Worm (Caenorhabditis elegans): ENCODE results near the gene vab-2.
A peak's percentile ranks its signal among the peaks of the same experiment; 100 is the strongest.

vab-2 gene

ce11 chrIV:3765457-3765856 is 1.2 kb downstream of the vab-2 start:
- no peak for TF ChIP-seq pes-1 (GFP tag; IDR thresholded peaks at IDR 0.05)
- TF ChIP-seq hmbx-1 (tag; optimal IDR thresholded peaks at IDR 0.05): no peak
- TF ChIP-seq tra-4 (tag; optimal IDR thresholded peaks at IDR 0.05): no peak
- TF ChIP-seq ama-1 (optimal IDR thresholded peaks at IDR 0.05): no peak
- TF ChIP-seq scrt-1 (GFP tag; IDR thresholded peaks at IDR 0.05): no peak
- TF ChIP-seq ceh-13 (GFP tag; optimal IDR thresholded peaks at IDR 0.05): no peak
- TF ChIP-seq aly-1 (tag; optimal IDR thresholded peaks at IDR 0.05): no peak
- TF ChIP-seq F13C5.2 (tag; optimal IDR thresholded peaks at IDR 0.05): no peak
- TF ChIP-seq hmg-4 (GFP tag; optimal IDR thresholded peaks at IDR 0.05): peak; percentile 17

- TF ChIP-seq sea-1 (GFP tag; conservative IDR thresholded peaks at IDR 0.05): no peak
- peak; percentile 22 for TF ChIP-seq ceh-36 (tag; optimal IDR thresholded peaks at IDR 0.05)
These were observed 2.5 kb downstream of the vab-2 start for ce11 chrIV:3764012-3764549.

ce11 chrIV:3759823-3760222 is 6.8 kb downstream of the vab-2 start:
- no peak for TF ChIP-seq ceh-13 (GFP tag; optimal IDR thresholded peaks at IDR 0.05)
- TF ChIP-seq flt-1 (GFP tag; IDR thresholded peaks at IDR 0.05): no peak
- TF ChIP-seq hmg-4 (GFP tag; optimal IDR thresholded peaks at IDR 0.05): no peak
- TF ChIP-seq F13C5.2 (tag; optimal IDR thresholded peaks at IDR 0.05): no peak
- TF ChIP-seq tbx-11 (GFP tag; IDR thresholded peaks at IDR 0.05): no peak
- no peak for TF ChIP-seq tra-4 (tag; optimal IDR thresholded peaks at IDR 0.05)
- TF ChIP-seq hnd-1 (tag; optimal IDR thresholded peaks at IDR 0.05): no peak
- TF ChIP-seq sea-1 (GFP tag; conservative IDR thresholded peaks at IDR 0.05): no peak
- no peak for TF ChIP-seq ets-7 (tag; optimal IDR thresholded peaks at IDR 0.05)
- no peak for TF ChIP-seq pes-1 (GFP tag; IDR thresholded peaks at IDR 0.05)
- no peak for TF ChIP-seq ceh-36 (tag; optimal IDR thresholded peaks at IDR 0.05)
- TF ChIP-seq hmbx-1 (tag; optimal IDR thresholded peaks at IDR 0.05): no peak
- no peak for TF ChIP-seq B0310.2 (tag; optimal IDR thresholded peaks at IDR 0.05)
- no peak for TF ChIP-seq ama-1 (optimal IDR thresholded peaks at IDR 0.05)
- no peak for TF ChIP-seq scrt-1 (GFP tag; IDR thresholded peaks at IDR 0.05)
- no peak for TF ChIP-seq tbx-37 (GFP tag; conservative IDR thresholded peaks at IDR 0.05)

- TF ChIP-seq flt-1 (GFP tag; IDR thresholded peaks at IDR 0.05) (no peak), aly-1 (tag; optimal IDR thresholded peaks at IDR 0.05) (no peak), tbx-11 (GFP tag; IDR thresholded peaks at IDR 0.05) (no peak), B0310.2 (tag; optimal IDR thresholded peaks at IDR 0.05) (no peak), ets-7 (tag; optimal IDR thresholded peaks at IDR 0.05) (no peak), pes-1 (GFP tag; IDR thresholded peaks at IDR 0.05) (no peak), scrt-1 (GFP tag; IDR thresholded peaks at IDR 0.05) (no peak), tra-4 (tag; optimal IDR thresholded peaks at IDR 0.05) (no peak), hmg-4 (GFP tag; optimal IDR thresholded peaks at IDR 0.05) (no peak), ama-1 (optimal IDR thresholded peaks at IDR 0.05) (no peak), hnd-1 (tag; optimal IDR thresholded peaks at IDR 0.05) (no peak), tbx-37 (GFP tag; conservative IDR thresholded peaks at IDR 0.05) (no peak), hmbx-1 (tag; optimal IDR thresholded peaks at IDR 0.05) (no peak), ceh-13 (GFP tag; optimal IDR thresholded peaks at IDR 0.05) (no peak)
These were observed 10.7 kb downstream of the vab-2 start, which contains the start of gene best-20 for ce11 chrIV:3755921-3756320. Gene best-20, plus strand, starts transcription at chrIV:3756221.

ce11 chrIV:3755355-3755754 is 11.3 kb downstream of the vab-2 start, which contains the start of gene Y37E11AR.7:
Gene Y37E11AR.7, minus strand, starts transcription at chrIV:3755455.
- TF ChIP-seq hmg-4 (GFP tag; optimal IDR thresholded peaks at IDR 0.05) (no peak), sea-1 (GFP tag; conservative IDR thresholded peaks at IDR 0.05) (no peak), flt-1 (GFP tag; IDR thresholded peaks at IDR 0.05) (no peak), aly-1 (tag; optimal IDR thresholded peaks at IDR 0.05) (no peak), tbx-11 (GFP tag; IDR thresholded peaks at IDR 0.05) (no peak), pes-1 (GFP tag; IDR thresholded peaks at IDR 0.05) (no peak), scrt-1 (GFP tag; IDR thresholded peaks at IDR 0.05) (no peak), tbx-37 (GFP tag; conservative IDR thresholded peaks at IDR 0.05) (no peak), F13C5.2 (tag; optimal IDR thresholded peaks at IDR 0.05) (no peak), hnd-1 (tag; optimal IDR thresholded peaks at IDR 0.05) (no peak)

- no peak for TF ChIP-seq ceh-13 (GFP tag; optimal IDR thresholded peaks at IDR 0.05)
- no peak for TF ChIP-seq sea-1 (GFP tag; conservative IDR thresholded peaks at IDR 0.05)
- no peak for TF ChIP-seq ceh-36 (tag; optimal IDR thresholded peaks at IDR 0.05)
- TF ChIP-seq scrt-1 (GFP tag; IDR thresholded peaks at IDR 0.05): no peak
- no peak for TF ChIP-seq ets-7 (tag; optimal IDR thresholded peaks at IDR 0.05)
- TF ChIP-seq aly-1 (tag; optimal IDR thresholded peaks at IDR 0.05): no peak
- no peak for TF ChIP-seq hmg-4 (GFP tag; optimal IDR thresholded peaks at IDR 0.05)
- TF ChIP-seq tbx-37 (GFP tag; conservative IDR thresholded peaks at IDR 0.05): no peak
- no peak for TF ChIP-seq F13C5.2 (tag; optimal IDR thresholded peaks at IDR 0.05)
- no peak for TF ChIP-seq ama-1 (optimal IDR thresholded peaks at IDR 0.05)
- TF ChIP-seq tra-4 (tag; optimal IDR thresholded peaks at IDR 0.05): no peak
These were observed 14.3 kb downstream of the vab-2 start for ce11 chrIV:3752276-3752675.

ce11 chrIV:3751001-3751400 is 15.6 kb downstream of the vab-2 start, which contains the start of gene ugt-45:
Gene ugt-45, minus strand, starts transcription at chrIV:3751101.
- TF ChIP-seq sea-1 (GFP tag; conservative IDR thresholded peaks at IDR 0.05) (no peak), B0310.2 (tag; optimal IDR thresholded peaks at IDR 0.05) (no peak), hmbx-1 (tag; optimal IDR thresholded peaks at IDR 0.05) (no peak), tbx-37 (GFP tag; conservative IDR thresholded peaks at IDR 0.05) (no peak), tra-4 (tag; optimal IDR thresholded peaks at IDR 0.05) (no peak), ama-1 (optimal IDR thresholded peaks at IDR 0.05) (no peak), aly-1 (tag; optimal IDR thresholded peaks at IDR 0.05) (no peak), hmg-4 (GFP tag; optimal IDR thresholded peaks at IDR 0.05) (no peak), ceh-13 (GFP tag; optimal IDR thresholded peaks at IDR 0.05) (no peak), flt-1 (GFP tag; IDR thresholded peaks at IDR 0.05) (no peak), tbx-11 (GFP tag; IDR thresholded peaks at IDR 0.05) (no peak)

ce11 chrIV:3745806-3746205 is 20.8 kb downstream of the vab-2 start:
- TF ChIP-seq sea-1 (GFP tag; conservative IDR thresholded peaks at IDR 0.05) (no peak), hmg-4 (GFP tag; optimal IDR thresholded peaks at IDR 0.05) (no peak), aly-1 (tag; optimal IDR thresholded peaks at IDR 0.05) (no peak), ama-1 (optimal IDR thresholded peaks at IDR 0.05) (no peak), B0310.2 (tag; optimal IDR thresholded peaks at IDR 0.05) (no peak), ceh-36 (tag; optimal IDR thresholded peaks at IDR 0.05) (no peak), ets-7 (tag; optimal IDR thresholded peaks at IDR 0.05) (no peak), tbx-11 (GFP tag; IDR thresholded peaks at IDR 0.05) (no peak)
